Worm (Caenorhabditis elegans) whole organism, early embryonic: ENCODE data around the gene nhr-51.

Experiments
- aly-1 ChIP-seq: sonication (generic microtip); optimal IDR thresholded peaks from 2 replicates; lab custom pipeline; 2016; ENCODE audit warnings: missing genetic modification characterization, missing compliant biosample characterization
- ama-1 ChIP-seq: fragments of 150-350 bp; optimal IDR thresholded peaks from 2 replicates; lab custom pipeline; 2014
- ceh-13 ChIP-seq: fragments of 200-800 bp; sonication (Bioruptor generic); optimal IDR thresholded peaks from 2 replicates; lab custom pipeline; 2018; ENCODE audit warnings: mild to moderate bottlenecking, missing genetic modification characterization, missing compliant biosample characterization
- ceh-36 ChIP-seq: sonication (generic microtip); optimal IDR thresholded peaks from 2 replicates; lab custom pipeline; 2016; ENCODE audit warnings: missing genetic modification characterization, inconsistent platforms, missing compliant biosample characterization
- flt-1 ChIP-seq: fragments of 200-800 bp; sonication (Bioruptor generic); IDR thresholded peaks from 2 replicates; pipeline ENCODE4 v1.3.6; 2022; ENCODE audit warnings: missing genetic modification characterization, missing compliant biosample characterization
- hmbx-1 ChIP-seq: sonication (generic microtip); optimal IDR thresholded peaks from 2 replicates; lab custom pipeline; 2016; ENCODE audit warnings: mild to moderate bottlenecking, missing genetic modification characterization, missing compliant biosample characterization
- hmg-4 ChIP-seq: fragments of 200-800 bp; sonication (Bioruptor generic); optimal IDR thresholded peaks from 2 replicates; lab custom pipeline; 2018; ENCODE audit warnings: mild to moderate bottlenecking, missing genetic modification characterization, missing compliant biosample characterization
- hnd-1 ChIP-seq: sonication (generic microtip); optimal IDR thresholded peaks from 2 replicates; lab custom pipeline; 2016; ENCODE audit warnings: missing genetic modification characterization, missing compliant biosample characterization
- scrt-1 ChIP-seq: fragments of 200-800 bp; sonication (Bioruptor generic); IDR thresholded peaks from 2 replicates; pipeline ENCODE4 v1.3.6; 2022; ENCODE audit warnings: missing genetic modification characterization, missing compliant biosample characterization
- tra-4 ChIP-seq: sonication (generic microtip); optimal IDR thresholded peaks from 2 replicates; lab custom pipeline; 2017; ENCODE audit warnings: missing genetic modification characterization, missing compliant biosample characterization

DNA sequence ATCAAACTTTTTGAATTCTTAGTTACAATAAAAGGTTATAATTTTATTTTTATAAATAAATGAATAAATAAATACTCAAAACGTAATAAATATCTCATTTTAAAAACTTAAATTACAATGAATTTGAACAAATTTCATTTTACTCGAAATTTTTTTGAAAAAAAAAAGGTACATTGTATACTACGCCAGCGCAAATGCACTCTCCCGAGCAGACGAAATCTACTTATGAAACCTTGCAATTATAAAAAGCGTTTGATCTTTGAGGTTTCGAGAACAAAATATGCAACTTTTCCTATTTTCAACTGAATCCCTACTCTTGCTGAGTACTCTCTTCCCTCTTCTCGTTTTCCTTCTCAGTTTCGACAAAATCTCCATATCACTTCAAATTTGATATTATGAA lies 13.9 kb downstream of the nhr-51 start, which contains the start of gene nhr-197:
- no peak for TF ChIP-seq ama-1 (lab: Kevin White, UChicago)
- TF ChIP-seq hnd-1 (tag; lab: Kevin White, UChicago): no peak
- TF ChIP-seq scrt-1 (GFP tag; lab: Robert Waterston, UW): no peak
- no peak for TF ChIP-seq hmbx-1
- no peak for TF ChIP-seq ceh-13
- TF ChIP-seq hmg-4 (GFP tag; lab: Kevin White, UChicago): no peak
- TF ChIP-seq tra-4 (tag; lab: Kevin White, UChicago): no peak
- no peak for TF ChIP-seq flt-1 (GFP tag; lab: Robert Waterston, UW)
- no peak for TF ChIP-seq aly-1 (tag; lab: Kevin White, UChicago)
- TF ChIP-seq ceh-36 (tag; lab: Kevin White, UChicago): no peak
